Worm (Caenorhabditis elegans) whole organism, young adult: ENCODE measurements around the gene F49C12.6.

Source experiments
- B0035.1 ChIP-seq: sonication (generic microtip); optimal IDR thresholded peaks from 2 replicates; lab custom pipeline; 2016; ENCODE audit warnings: missing genetic modification characterization, mild to moderate bottlenecking, missing compliant biosample characterization, missing genotype, missing genetic modification reagents
- B0336.3 ChIP-seq: fragments of 200-800 bp; sonication (Bioruptor generic); IDR thresholded peaks from 2 replicates; pipeline ENCODE4 v1.3.6; 2022; ENCODE audit warnings: missing genetic modification characterization, missing compliant biosample characterization
- C17E4.6 ChIP-seq: fragments of 200-800 bp; sonication (Bioruptor generic); IDR thresholded peaks from 2 replicates; pipeline ENCODE4 v1.3.6; 2022; ENCODE audit warnings: missing genetic modification reagents, missing genetic modification characterization, missing compliant biosample characterization
- F37B4.10 ChIP-seq: fragments of 200-800 bp; sonication (Bioruptor generic); IDR thresholded peaks from 2 replicates; pipeline ENCODE4 v1.3.6; 2022; ENCODE audit warnings: missing genetic modification characterization, missing compliant biosample characterization
- Y53G8AR.9 ChIP-seq: fragments of 200-800 bp; sonication (Bioruptor generic); conservative IDR thresholded peaks from 2 replicates; pipeline ENCODE4 v1.3.6; 2022; ENCODE audit warnings: missing genetic modification reagents, missing genetic modification characterization, missing compliant biosample characterization
- Y67H2A.10 ChIP-seq: fragments of 200-800 bp; sonication (Bioruptor generic); conservative IDR thresholded peaks from 2 replicates; pipeline ENCODE4 v1.3.6; 2022; ENCODE audit warnings: missing genetic modification reagents, missing genetic modification characterization, missing compliant biosample characterization
- ama-1 ChIP-seq, 3 experiments: fragments of 150-350 bp in 1 of 3; sonication (generic microtip) in 2 of 3; optimal IDR thresholded peaks; 2 replicates each; lab custom pipeline; 2014 to 2018; ENCODE audit warnings: missing biosample characterization in 2 of 3, missing genetic modification characterization in 2 of 3, missing genetic modification reagents in 2 of 3
- aptf-2 ChIP-seq: fragments of 200-800 bp; sonication (Bioruptor generic); conservative IDR thresholded peaks from 2 replicates; pipeline ENCODE4 v1.3.6; 2022; ENCODE audit warnings: missing genetic modification reagents, missing genetic modification characterization, missing compliant biosample characterization
- bed-1 ChIP-seq: fragments of 200-800 bp; sonication (Bioruptor generic); IDR thresholded peaks from 2 replicates; pipeline ENCODE4 v1.3.6; 2022; ENCODE audit warnings: missing genetic modification reagents, missing genetic modification characterization, missing compliant biosample characterization
- cebp-2 ChIP-seq: fragments of 200-800 bp; sonication (Bioruptor generic); IDR thresholded peaks from 2 replicates; pipeline ENCODE4 v1.3.6; 2022; ENCODE audit warnings: missing genetic modification characterization, missing compliant biosample characterization
- ceh-100 ChIP-seq: fragments of 200-800 bp; sonication (Bioruptor generic); IDR thresholded peaks from 2 replicates; pipeline ENCODE4 v1.3.6; 2022; ENCODE audit warnings: missing genetic modification reagents, missing genetic modification characterization, missing compliant biosample characterization
- ceh-79 ChIP-seq: sonication (generic microtip); optimal IDR thresholded peaks from 2 replicates; lab custom pipeline; 2017; ENCODE audit warnings: mild to moderate bottlenecking, missing genetic modification characterization, missing compliant biosample characterization
- chd-7 ChIP-seq: sonication (generic microtip); optimal IDR thresholded peaks from 2 replicates; lab custom pipeline; 2016; ENCODE audit warnings: mild to moderate bottlenecking, missing genetic modification characterization, moderate library complexity, missing compliant biosample characterization
- dox-1 ChIP-seq: fragments of 200-800 bp; sonication (Bioruptor generic); IDR thresholded peaks from 2 replicates; pipeline ENCODE4 v1.3.6; 2022; ENCODE audit warnings: missing genetic modification reagents, missing genetic modification characterization, missing compliant biosample characterization
- efl-1 ChIP-seq: fragments of 150-350 bp; optimal IDR thresholded peaks from 2 replicates; lab custom pipeline; 2014; ENCODE audit warnings: missing biosample characterization, missing genetic modification reagents, missing genetic modification characterization
- ekl-4 ChIP-seq: fragments of 200-800 bp; sonication (Bioruptor generic); IDR thresholded peaks from 2 replicates; pipeline ENCODE4 v1.3.6; 2022; ENCODE audit warnings: missing genetic modification reagents, missing genetic modification characterization, missing compliant biosample characterization
- hmg-1.2 ChIP-seq: fragments of 200-800 bp; sonication (Bioruptor generic); IDR thresholded peaks from 2 replicates; pipeline ENCODE4 v1.3.6; 2022; ENCODE audit warnings: missing genetic modification reagents, missing genetic modification characterization, missing compliant biosample characterization
- lag-1 ChIP-seq: fragments of 200-800 bp; sonication (Bioruptor generic); IDR thresholded peaks from 2 replicates; pipeline ENCODE4 v1.3.6; 2022; ENCODE audit warnings: missing genetic modification reagents, missing genetic modification characterization, missing compliant biosample characterization
- let-607 ChIP-seq, 2 experiments: fragments of 200-800 bp in 1 of 2; sonication (Bioruptor generic) in 1 of 2; sonication (generic microtip) in 1 of 2; optimal IDR thresholded peaks; 2 replicates each; lab custom pipeline; 2016 to 2018; ENCODE audit warnings: mild to moderate bottlenecking in 2 of 2, missing compliant biosample characterization in 2 of 2, missing genetic modification characterization in 2 of 2, moderate library complexity in 2 of 2, missing genotype in 1 of 2
- lin-35 ChIP-seq, 3 experiments: fragments of 150-350 bp in 2 of 3; sonication (generic microtip) in 1 of 3; optimal IDR thresholded peaks; 2 replicates each; lab custom pipeline; 2014 to 2018; ENCODE audit warnings: missing biosample characterization in 3 of 3, missing genetic modification characterization in 3 of 3, missing genetic modification reagents in 3 of 3
- lin-40 ChIP-seq: sonication (generic microtip); optimal IDR thresholded peaks from 2 replicates; lab custom pipeline; 2016; ENCODE audit warnings: missing genetic modification characterization, mild to moderate bottlenecking, missing compliant biosample characterization, missing genotype, missing genetic modification reagents
- lin-54 ChIP-seq: fragments of 200-800 bp; sonication (Bioruptor generic); optimal IDR thresholded peaks from 2 replicates; lab custom pipeline; 2018; ENCODE audit warnings: mild to moderate bottlenecking, missing genetic modification characterization, missing compliant biosample characterization
- lsl-1 ChIP-seq: fragments of 200-800 bp; sonication (Bioruptor generic); optimal IDR thresholded peaks from 2 replicates; lab custom pipeline; 2018; ENCODE audit warnings: mild to moderate bottlenecking, missing genetic modification characterization, moderate library complexity, missing compliant biosample characterization
- madf-3 ChIP-seq: fragments of 200-800 bp; sonication (Bioruptor generic); IDR thresholded peaks from 2 replicates; pipeline ENCODE4 v1.3.6; 2022; ENCODE audit warnings: missing genetic modification reagents, missing genetic modification characterization, missing compliant biosample characterization
- mes-4 ChIP-seq: sonication (generic microtip); optimal IDR thresholded peaks from 2 replicates; lab custom pipeline; 2016; ENCODE audit warnings: missing genotype, missing genetic modification characterization, missing compliant biosample characterization
- mxl-1 ChIP-seq: sonication (generic microtip); optimal IDR thresholded peaks from 2 replicates; lab custom pipeline; 2016; ENCODE audit warnings: missing genetic modification characterization, missing compliant biosample characterization
- nfyb-1 ChIP-seq: fragments of 200-800 bp; sonication (Bioruptor generic); IDR thresholded peaks from 2 replicates; pipeline ENCODE4 v1.3.6; 2022; ENCODE audit warnings: missing genetic modification reagents, missing genetic modification characterization, missing compliant biosample characterization
- nhr-120 ChIP-seq: fragments of 200-800 bp; sonication (Bioruptor generic); IDR thresholded peaks from 2 replicates; pipeline ENCODE4 v1.3.6; 2022; ENCODE audit warnings: missing genetic modification characterization, missing compliant biosample characterization
- nhr-179 ChIP-seq: sonication (generic microtip); optimal IDR thresholded peaks from 2 replicates; lab custom pipeline; 2016; ENCODE audit warnings: mild to moderate bottlenecking, missing genetic modification characterization, missing compliant biosample characterization
- repo-1 ChIP-seq: sonication (generic microtip); optimal IDR thresholded peaks from 2 replicates; lab custom pipeline; 2017; ENCODE audit warnings: mild to moderate bottlenecking, missing genetic modification characterization, missing compliant biosample characterization
- sea-2 ChIP-seq: fragments of 200-800 bp; sonication (Bioruptor generic); IDR thresholded peaks from 2 replicates; pipeline ENCODE4 v1.3.6; 2022; ENCODE audit warnings: missing genetic modification characterization, missing compliant biosample characterization
- snpc-4 ChIP-seq, 5 experiments: fragments of 150-350 bp in 1 of 5; sonication (generic microtip) in 4 of 5; optimal IDR thresholded peaks; 2 replicates each; lab custom pipeline; 2014 to 2018; ENCODE audit warnings: missing genetic modification characterization in 5 of 5, missing biosample characterization in 3 of 5, antibody characterized with exemption in 2 of 5, mild to moderate bottlenecking in 2 of 5, missing compliant biosample characterization in 2 of 5, missing genotype in 2 of 5, moderate library complexity in 2 of 5, missing genetic modification reagents in 1 of 5
- tbx-9 ChIP-seq: sonication (generic microtip); optimal IDR thresholded peaks from 2 replicates; lab custom pipeline; 2016; ENCODE audit warnings: borderline replicate concordance, missing genetic modification characterization, inconsistent platforms, missing compliant biosample characterization
- xnd-1 ChIP-seq: sonication (generic microtip); optimal IDR thresholded peaks from 2 replicates; lab custom pipeline; 2016; ENCODE audit warnings: missing genotype, missing genetic modification reagents, missing genetic modification characterization, missing compliant biosample characterization
- ztf-3 ChIP-seq: fragments of 200-800 bp; sonication (Bioruptor generic); optimal IDR thresholded peaks from 2 replicates; lab custom pipeline; 2018; ENCODE audit warnings: mild to moderate bottlenecking, missing genetic modification characterization, missing compliant biosample characterization

The F49C12.6 gene

DNA sequence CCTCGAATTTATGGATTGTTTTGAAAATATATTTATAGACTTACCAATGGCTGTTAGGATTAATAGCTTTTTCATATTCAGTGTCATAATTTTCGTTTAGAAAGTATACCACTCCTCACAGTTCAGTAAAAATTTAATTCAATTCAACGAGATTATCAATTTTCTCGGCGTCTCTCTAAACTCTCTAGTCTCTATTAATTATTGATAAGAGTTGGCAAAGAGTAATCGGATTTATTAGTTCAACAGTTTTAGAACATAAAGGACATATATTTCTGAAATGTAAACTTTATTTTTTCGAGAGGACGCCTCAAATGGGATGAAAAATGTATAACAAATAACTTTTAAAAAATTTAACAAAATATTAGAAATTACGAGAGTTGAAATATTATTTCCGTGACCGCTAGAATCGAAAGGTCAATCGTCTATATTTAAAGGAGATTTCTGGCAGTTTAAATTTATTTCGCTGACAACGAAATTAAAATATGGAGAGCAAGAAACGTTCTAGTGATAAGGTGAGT lies 15.2 kb upstream of the F49C12.6 start, which contains the start of the genes nspg-11 and F49C12.15:
Gene nspg-11, minus strand, starts transcription at position 101 of the 518 bp plus-strand sequence.
Gene F49C12.15, plus strand, starts transcription at position 468 of the 518 bp plus-strand sequence.
- TF ChIP-seq mxl-1 (tag; lab: Kevin White, UChicago) (no peak), aptf-2 (GFP tag; lab: Robert Waterston, UW) (no peak), nhr-120 (no peak)

DNA sequence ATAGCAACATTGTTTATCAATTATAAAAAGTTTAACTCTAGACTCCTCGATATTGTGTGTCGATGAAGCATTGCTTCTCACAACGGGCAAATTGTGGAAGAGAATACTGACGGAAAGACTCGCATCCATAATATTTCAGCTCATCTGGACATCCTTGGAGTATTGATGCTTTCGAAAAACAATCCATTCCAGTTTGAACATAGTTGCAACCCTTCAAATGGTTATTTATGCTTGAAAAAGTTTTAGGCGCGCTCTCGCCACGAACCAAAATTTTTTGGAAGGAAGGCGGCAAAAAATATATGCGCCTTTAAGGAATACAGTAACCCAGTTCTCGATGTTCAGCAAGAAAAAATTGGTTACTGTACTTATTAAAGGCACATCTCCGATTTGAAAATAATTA lies 13.6 kb upstream of the F49C12.6 start:
- TF ChIP-seq cebp-2 (GFP tag; lab: Robert Waterston, UW) (no peak), dox-1 (GFP tag; lab: Robert Waterston, UW) (peak; percentile 37; the same call in 1 of the 2 replicates), lsl-1 (peak; percentile 38), Y53G8AR.9 (GFP tag; lab: Robert Waterston, UW) (0 out of 2 replicates have a peak, but pooled peaks have one; percentile 6), ztf-3 (GFP tag; lab: Kevin White, UChicago) (no peak), sea-2 (GFP tag; lab: Robert Waterston, UW) (no peak), madf-3 (0 out of 2 replicates have a peak, but pooled peaks have one; percentile 9), F37B4.10 (GFP tag; lab: Robert Waterston, UW) (no peak), lin-54 (GFP tag; lab: Kevin White, UChicago) (peak; percentile 20), Y67H2A.10 (GFP tag; lab: Robert Waterston, UW) (no peak), lin-40 (tag; lab: Kevin White, UChicago) (peak; percentile 31), hmg-1.2 (peak; percentile 29; the same call in 1 of the 2 replicates), nfyb-1 (GFP tag; lab: Robert Waterston, UW) (0 out of 2 replicates have a peak, but pooled peaks have one; percentile 41), lin-35 (GFP tag; optimal IDR thresholded peaks at IDR 0.05; lab: Kevin White, UChicago) (peak in 1 of 3 experiments; percentile 36), repo-1 (tag; lab: Kevin White, UChicago) (peak; percentile 32), chd-7 (tag; lab: Kevin White, UChicago) (peak; percentile 13), lag-1 (GFP tag; lab: Robert Waterston, UW) (0 out of 2 replicates have a peak, but pooled peaks have one; percentile 57), snpc-4 (GFP tag; optimal IDR thresholded peaks at IDR 0.05; lab: Kevin White, UChicago) (no peak), snpc-4 (tag; optimal IDR thresholded peaks at IDR 0.05; lab: Kevin White, UChicago) (peak in 1 of 4 experiments; percentile 2), ceh-79 (tag; lab: Kevin White, UChicago) (peak; percentile 69), mes-4 (tag; lab: Kevin White, UChicago) (no peak), ekl-4 (GFP tag; lab: Robert Waterston, UW) (peak; percentile 72), B0336.3 (peak; percentile 68), B0035.1 (tag; lab: Kevin White, UChicago) (peak; percentile 20), bed-1 (GFP tag; lab: Robert Waterston, UW) (no peak), nhr-179 (tag; lab: Kevin White, UChicago) (no peak), efl-1 (GFP tag; lab: Kevin White, UChicago) (peak; percentile 18), C17E4.6 (peak; percentile 32; the same call in 1 of the 2 replicates), xnd-1 (tag; lab: Kevin White, UChicago) (no peak), ama-1 (optimal IDR thresholded peaks at IDR 0.05; lab: Kevin White, UChicago) (peak; percentile 66), ama-1 (GFP tag; optimal IDR thresholded peaks at IDR 0.05; lab: Kevin White, UChicago) (no peak), let-607 (tag; optimal IDR thresholded peaks at IDR 0.05; lab: Kevin White, UChicago) (peak in 1 of 2 experiments; percentile 21), tbx-9 (tag; lab: Kevin White, UChicago) (no peak), ceh-100 (GFP tag; lab: Robert Waterston, UW) (no peak)
